Fruit fly (Drosophila melanogaster): Measurements from ENCODE around the gene Act5C.

The Act5C gene

DNA sequence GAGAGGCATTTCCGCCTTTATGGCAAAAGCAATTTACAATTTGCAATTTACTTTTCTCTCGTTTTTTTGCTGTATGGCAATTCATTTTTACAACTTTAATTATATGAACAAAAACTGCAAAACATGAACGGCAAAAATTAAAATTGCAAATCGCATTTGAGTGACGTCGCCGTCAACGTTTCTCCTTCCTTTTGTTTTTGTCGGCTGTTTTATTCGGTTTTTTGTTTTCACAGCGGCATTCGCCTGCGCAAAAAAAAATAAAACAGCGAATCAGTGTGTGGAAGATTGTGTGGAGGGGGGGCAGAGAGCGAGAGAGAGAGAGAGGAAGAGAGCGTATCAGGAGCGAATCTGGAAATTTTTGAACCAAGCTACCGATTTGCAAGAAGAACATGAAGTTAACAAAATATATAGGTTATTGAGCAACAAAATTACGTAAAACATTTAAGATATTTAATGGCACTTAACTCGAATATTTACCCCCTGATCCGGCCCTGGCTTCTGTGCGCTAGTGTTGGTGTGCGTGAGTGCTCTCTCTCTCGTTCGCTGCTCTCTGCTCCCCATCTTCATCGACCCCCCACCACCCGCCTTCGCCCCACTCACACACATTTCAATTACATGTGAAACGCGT, 18.0 kb downstream of the Act5C start (continued):
- peak; percentile 99 for TF ChIP-seq Gug (GFP tag; IDR thresholded peaks at IDR 0.05)
- TF ChIP-seq knrl (GFP tag; IDR thresholded peaks at IDR 0.05; ENCODE audit: partially characterized antibody): peak; percentile 86
- TF ChIP-seq sob (GFP tag; IDR thresholded peaks at IDR 0.05): peak; percentile 100
- TF ChIP-seq luna (GFP tag; optimal IDR thresholded peaks at IDR 0.05): peak; percentile 98
- no peak for TF ChIP-seq CG2129 (GFP tag; IDR thresholded peaks at IDR 0.05; ENCODE audit: partially characterized antibody)
- TF ChIP-seq kni (GFP tag; optimal IDR thresholded peaks at IDR 0.05): peak; percentile 78
- peak; percentile 91 for TF ChIP-seq CG9437 (GFP tag; optimal IDR thresholded peaks at IDR 0.05)
- peak; percentile 98 for TF ChIP-seq tup (GFP tag; optimal IDR thresholded peaks at IDR 0.05)
- TF ChIP-seq CG12391 (tag; optimal IDR thresholded peaks at IDR 0.05): peak; percentile 98
- TF ChIP-seq gcm (GFP tag; optimal IDR thresholded peaks at IDR 0.05): peak; percentile 96
- peak; percentile 95 for TF ChIP-seq Hey (tag; optimal IDR thresholded peaks at IDR 0.05)
- peak; percentile 94 for TF ChIP-seq CG16813 (GFP tag; IDR thresholded peaks at IDR 0.05; ENCODE audit: partially characterized antibody)
- TF ChIP-seq Antp (GFP tag; optimal IDR thresholded peaks at IDR 0.05): peak; percentile 99
- peak; percentile 78 for TF ChIP-seq HLH4C (GFP tag; IDR thresholded peaks at IDR 0.05; ENCODE audit: partially characterized antibody)
- TF ChIP-seq Xrp1 (GFP tag; IDR thresholded peaks at IDR 0.05): peak; percentile 99
- peak; percentile 98 for TF ChIP-seq gt (GFP tag; IDR thresholded peaks at IDR 0.05)
- TF ChIP-seq CG10274 (GFP tag; optimal IDR thresholded peaks at IDR 0.05): peak; percentile 95
- no peak for TF ChIP-seq Doc3 (GFP tag; IDR thresholded peaks at IDR 0.05; ENCODE audit: partially characterized antibody)
- TF ChIP-seq Sox100B (GFP tag; optimal IDR thresholded peaks at IDR 0.05): peak; percentile 95
- TF ChIP-seq CG42726 (GFP tag; IDR thresholded peaks at IDR 0.05; ENCODE audit: partially characterized antibody): peak; percentile 90
- TF ChIP-seq sc (optimal IDR thresholded peaks at IDR 0.05): no peak
- TF ChIP-seq sc (GFP tag; optimal IDR thresholded peaks at IDR 0.05): peak; percentile 94
- peak; percentile 86 for TF ChIP-seq CG4360 (GFP tag; IDR thresholded peaks at IDR 0.05)
- peak; percentile 99 for TF ChIP-seq BtbVII (GFP tag; optimal IDR thresholded peaks at IDR 0.05)
- peak; percentile 98 for TF ChIP-seq NC2α (GFP tag; optimal IDR thresholded peaks at IDR 0.05)
- peak; percentile 99 for TF ChIP-seq CG7372 (GFP tag; IDR thresholded peaks at IDR 0.05)
- peak; percentile 96 for TF ChIP-seq p53 (GFP tag; optimal IDR thresholded peaks at IDR 0.05)
- peak; percentile 97 for TF ChIP-seq salm (tag; optimal IDR thresholded peaks at IDR 0.05)
- peak; percentile 99 for TF ChIP-seq CG4404 (GFP tag; IDR thresholded peaks at IDR 0.05)
- TF ChIP-seq CG2875 (GFP tag; optimal IDR thresholded peaks at IDR 0.05): peak; percentile 98
- peak; percentile 97 for TF ChIP-seq CG17361 (GFP tag; IDR thresholded peaks at IDR 0.05)
- peak; percentile 99 for TF ChIP-seq CG6175 (GFP tag; IDR thresholded peaks at IDR 0.05)
- peak; percentile 100 for TF ChIP-seq CG32772 (GFP tag; IDR thresholded peaks at IDR 0.05)
- TF ChIP-seq CG11723 (GFP tag; optimal IDR thresholded peaks at IDR 0.05): peak; percentile 98
- TF ChIP-seq cas (GFP tag; IDR thresholded peaks at IDR 0.05): peak; percentile 98
- peak; percentile 99 for TF ChIP-seq tgo (GFP tag; IDR thresholded peaks at IDR 0.05)
- TF ChIP-seq Kr (GFP tag; optimal IDR thresholded peaks at IDR 0.05): peak; percentile 59
- TF ChIP-seq CG2116 (GFP tag; optimal IDR thresholded peaks at IDR 0.05): peak; percentile 84
- peak; percentile 83 for TF ChIP-seq tna (GFP tag; IDR thresholded peaks at IDR 0.05; ENCODE audit: partially characterized antibody)
- TF ChIP-seq CG8765 (GFP tag; IDR thresholded peaks at IDR 0.05): peak; percentile 98
- peak; percentile 99 for TF ChIP-seq Drgx (GFP tag; IDR thresholded peaks at IDR 0.05)
- TF ChIP-seq CG9609 (GFP tag; optimal IDR thresholded peaks at IDR 0.05): peak; percentile 99
- TF ChIP-seq Blimp-1 (GFP tag; optimal IDR thresholded peaks at IDR 0.05): peak; percentile 96
- peak; percentile 99 for TF ChIP-seq wdn (GFP tag; IDR thresholded peaks at IDR 0.05)
- TF ChIP-seq scrt (GFP tag; optimal IDR thresholded peaks at IDR 0.05): peak; percentile 97
- peak; percentile 90 for TF ChIP-seq CG34224 (GFP tag; IDR thresholded peaks at IDR 0.05; ENCODE audit: partially characterized antibody)
- peak; percentile 97 for TF ChIP-seq CG6683 (GFP tag; optimal IDR thresholded peaks at IDR 0.05)
- TF ChIP-seq H2.0 (GFP tag; IDR thresholded peaks at IDR 0.05): peak; percentile 99
- peak; percentile 95 for TF ChIP-seq CG3838 (GFP tag; optimal IDR thresholded peaks at IDR 0.05)
- TF ChIP-seq CG31441 (GFP tag; IDR thresholded peaks at IDR 0.05): peak; percentile 97

Data from whole organism, embryonic.